Fruit fly (Drosophila melanogaster): ENCODE results near the gene MICU1.

The MICU1 gene

DNA sequence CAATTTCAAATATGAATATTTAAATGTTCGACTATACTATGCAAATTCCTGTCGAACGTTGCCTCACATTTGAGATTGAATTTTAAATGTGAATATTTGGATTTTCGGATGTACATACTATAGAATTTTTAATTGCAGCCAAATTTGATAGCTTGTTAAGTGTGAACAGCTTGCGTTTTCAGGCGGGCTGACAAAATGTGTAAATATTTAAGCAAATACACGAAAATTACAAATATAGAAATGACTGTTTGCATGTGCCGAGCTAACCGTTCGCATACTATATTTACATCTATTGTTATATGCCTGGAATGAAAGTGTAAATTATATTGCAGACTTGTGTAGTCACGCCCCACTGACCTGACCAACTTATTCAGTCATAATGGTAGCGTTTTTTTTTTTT, 33.6 kb downstream of the MICU1 start (continued):
- TF ChIP-seq her (GFP tag; optimal IDR thresholded peaks at IDR 0.05), result no peak
- TF ChIP-seq Oaz (GFP tag; IDR thresholded peaks at IDR 0.05), result no peak
- TF ChIP-seq sqz (GFP tag; optimal IDR thresholded peaks at IDR 0.05), result no peak
- peak; percentile 24 for TF ChIP-seq PHDP (tag; optimal IDR thresholded peaks at IDR 0.05)
- peak in 1 of 2 experiments; percentile 30 for TF ChIP-seq bsh (GFP tag; optimal IDR thresholded peaks at IDR 0.05)
- TF ChIP-seq tx (GFP tag; optimal IDR thresholded peaks at IDR 0.05), result no peak
- no peak for TF ChIP-seq ro (GFP tag; IDR thresholded peaks at IDR 0.05)
- no peak for TF ChIP-seq toy (GFP tag; IDR thresholded peaks at IDR 0.05)
- no peak for TF ChIP-seq CG10959 (GFP tag; IDR thresholded peaks at IDR 0.05)
- no peak for TF ChIP-seq CG17612 (GFP tag; IDR thresholded peaks at IDR 0.05)
- peak; percentile 6 for TF ChIP-seq CG12659 (GFP tag; optimal IDR thresholded peaks at IDR 0.05)
- TF ChIP-seq ap (GFP tag; IDR thresholded peaks at IDR 0.05), result no peak
- no peak for TF ChIP-seq CG12236 (GFP tag; optimal IDR thresholded peaks at IDR 0.05)
- TF ChIP-seq CG12155 (GFP tag; optimal IDR thresholded peaks at IDR 0.05), result no peak
- no peak for TF ChIP-seq ken (GFP tag; IDR thresholded peaks at IDR 0.05)
- no peak for TF ChIP-seq ase (GFP tag; IDR thresholded peaks at IDR 0.05)
- no peak for TF ChIP-seq Atf3 (GFP tag; optimal IDR thresholded peaks at IDR 0.05)
- no peak for TF ChIP-seq Aef1 (GFP tag; IDR thresholded peaks at IDR 0.05)
- no peak for TF ChIP-seq sc (optimal IDR thresholded peaks at IDR 0.05)
- no peak for TF ChIP-seq sc (GFP tag; optimal IDR thresholded peaks at IDR 0.05)
- TF ChIP-seq CG3838 (GFP tag; optimal IDR thresholded peaks at IDR 0.05), result no peak
- TF ChIP-seq CG9727 (GFP tag; optimal IDR thresholded peaks at IDR 0.05), result no peak
- TF ChIP-seq org-1 (GFP tag; optimal IDR thresholded peaks at IDR 0.05), result peak; percentile 28
- peak; percentile 21 for TF ChIP-seq CG12769 (tag; optimal IDR thresholded peaks at IDR 0.05)
- TF ChIP-seq CG1233 (GFP tag; optimal IDR thresholded peaks at IDR 0.05), result no peak
- peak; percentile 31 for TF ChIP-seq dmrt99B (tag; optimal IDR thresholded peaks at IDR 0.05)
- no peak for TF ChIP-seq CG13624 (GFP tag; optimal IDR thresholded peaks at IDR 0.05)
- no peak for TF ChIP-seq ham (GFP tag; IDR thresholded peaks at IDR 0.05)
- no peak for TF ChIP-seq tio (GFP tag; optimal IDR thresholded peaks at IDR 0.05)
- peak; percentile 65 for TF ChIP-seq sens (GFP tag)
- TF ChIP-seq aop (GFP tag; IDR thresholded peaks at IDR 0.05), result no peak
- TF ChIP-seq NC2α (GFP tag; optimal IDR thresholded peaks at IDR 0.05), result no peak
- TF ChIP-seq slbo (GFP tag; IDR thresholded peaks at IDR 0.05), result no peak
- TF ChIP-seq seq (GFP tag; IDR thresholded peaks at IDR 0.05), result no peak
- TF ChIP-seq Fer3 (tag; optimal IDR thresholded peaks at IDR 0.05), result no peak
- no peak for TF ChIP-seq exex (tag; optimal IDR thresholded peaks at IDR 0.05)
- no peak for TF ChIP-seq CG15011 (GFP tag; optimal IDR thresholded peaks at IDR 0.05)
- TF ChIP-seq NfI (GFP tag; optimal IDR thresholded peaks at IDR 0.05), result no peak
- TF ChIP-seq CG4282 (GFP tag; optimal IDR thresholded peaks at IDR 0.05), result no peak
- TF ChIP-seq mirr (GFP tag; optimal IDR thresholded peaks at IDR 0.05), result no peak
- TF ChIP-seq pnt (GFP tag; optimal IDR thresholded peaks at IDR 0.05), result no peak
- peak; percentile 14 for TF ChIP-seq Meics (GFP tag; optimal IDR thresholded peaks at IDR 0.05)
- TF ChIP-seq CG17359 (tag; optimal IDR thresholded peaks at IDR 0.05), result peak; percentile 4
- TF ChIP-seq nau (GFP tag; optimal IDR thresholded peaks at IDR 0.05), result peak; percentile 13
- peak; percentile 64 for TF ChIP-seq HHEX (GFP tag; optimal IDR thresholded peaks at IDR 0.05)
- TF ChIP-seq sim (GFP tag; IDR thresholded peaks at IDR 0.05), result no peak
- TF ChIP-seq CG5245 (GFP tag; optimal IDR thresholded peaks at IDR 0.05), result no peak
- no peak for TF ChIP-seq gsb (GFP tag; IDR thresholded peaks at IDR 0.05)
- TF ChIP-seq Kr (GFP tag; optimal IDR thresholded peaks at IDR 0.05), result no peak
- TF ChIP-seq CG2199 (GFP tag; IDR thresholded peaks at IDR 0.05), result no peak
- TF ChIP-seq CG18764 (GFP tag; optimal IDR thresholded peaks at IDR 0.05), result no peak
- TF ChIP-seq CG6683 (GFP tag; optimal IDR thresholded peaks at IDR 0.05), result no peak
- no peak for TF ChIP-seq CG6272 (GFP tag; IDR thresholded peaks at IDR 0.05)
